Fruit fly (Drosophila melanogaster) whole organism, prepupa: ENCODE data around the gene CG10383.

Experiments
- Blimp-1 ChIP-seq: fragments of 200-800 bp; sonication (Bioruptor generic); optimal IDR thresholded peaks from 3 replicates; lab custom pipeline; 2017; ENCODE audit warnings: missing biosample characterization, missing genetic modification characterization, mild to moderate bottlenecking, moderate library complexity, missing genetic modification reagents
- CG10631 ChIP-seq: fragments of 200-800 bp; sonication (Bioruptor generic); optimal IDR thresholded peaks from 2 replicates; lab custom pipeline; 2016; ENCODE audit warnings: missing biosample characterization, missing genetic modification characterization
- CG10669 ChIP-seq: fragments of 200-800 bp; sonication (Bioruptor generic); optimal IDR thresholded peaks from 3 replicates; lab custom pipeline; 2018; ENCODE audit warnings: missing biosample characterization, mild to moderate bottlenecking, missing genetic modification characterization, moderate library complexity
- CG11294 ChIP-seq: fragments of 200-800 bp; sonication (Bioruptor generic); IDR thresholded peaks from 2 replicates; pipeline ENCODE4 v1.3.6; 2022; ENCODE audit warnings: missing biosample characterization, missing genetic modification characterization
- CG11762 ChIP-seq: fragments of 200-800 bp; sonication (Bioruptor generic); optimal IDR thresholded peaks from 3 replicates; lab custom pipeline; 2016; ENCODE audit warnings: missing biosample characterization, missing genetic modification characterization; ENCODE audit not compliant: insufficient read depth
- CG15336 ChIP-seq: fragments of 200-800 bp; sonication (Bioruptor generic); IDR thresholded peaks from 2 replicates; pipeline ENCODE4 v1.3.6; 2022; ENCODE audit warnings: missing biosample characterization, missing genetic modification characterization
- CG1621 ChIP-seq: fragments of 200-800 bp; sonication (Bioruptor generic); optimal IDR thresholded peaks from 3 replicates; lab custom pipeline; 2018; ENCODE audit warnings: missing biosample characterization, mild to moderate bottlenecking, missing genetic modification characterization
- CG16779 ChIP-seq: fragments of 200-800 bp; sonication (Bioruptor generic); optimal IDR thresholded peaks from 3 replicates; lab custom pipeline; 2017; ENCODE audit warnings: missing biosample characterization, mild to moderate bottlenecking, missing genetic modification characterization
- CG31627 ChIP-seq: fragments of 200-800 bp; sonication (Bioruptor generic); optimal IDR thresholded peaks from 3 replicates; lab custom pipeline; 2016; ENCODE audit warnings: missing biosample characterization, missing genetic modification characterization
- CG32006 ChIP-seq: fragments of 200-800 bp; sonication (Bioruptor generic); optimal IDR thresholded peaks from 3 replicates; lab custom pipeline; 2017; ENCODE audit warnings: missing biosample characterization, mild to moderate bottlenecking, missing genetic modification characterization
- CG34406 ChIP-seq: fragments of 200-800 bp; sonication (Bioruptor generic); optimal IDR thresholded peaks from 3 replicates; lab custom pipeline; 2016; ENCODE audit warnings: missing biosample characterization, missing genetic modification characterization
- CG6276 ChIP-seq: fragments of 200-800 bp; sonication (Bioruptor generic); optimal IDR thresholded peaks from 2 replicates; lab custom pipeline; 2017; ENCODE audit warnings: missing biosample characterization, mild to moderate bottlenecking, missing genetic modification characterization
- CG6792 ChIP-seq: fragments of 200-800 bp; sonication (Bioruptor generic); optimal IDR thresholded peaks from 3 replicates; lab custom pipeline; 2016; ENCODE audit warnings: missing biosample characterization, missing genetic modification characterization
- CG6808 ChIP-seq: fragments of 200-800 bp; sonication (Bioruptor generic); optimal IDR thresholded peaks from 3 replicates; lab custom pipeline; 2017; ENCODE audit warnings: missing biosample characterization, missing genetic modification characterization, mild to moderate bottlenecking, moderate library complexity, missing genetic modification reagents
- CG6854 ChIP-seq: fragments of 200-800 bp; sonication (Bioruptor generic); optimal IDR thresholded peaks from 2 replicates; lab custom pipeline; 2017; ENCODE audit warnings: missing biosample characterization, mild to moderate bottlenecking, missing genetic modification characterization
- CG7368 ChIP-seq: fragments of 200-800 bp; sonication (Bioruptor generic); optimal IDR thresholded peaks from 3 replicates; lab custom pipeline; 2016; ENCODE audit warnings: missing biosample characterization, missing genetic modification characterization
- CG8119 ChIP-seq: fragments of 200-800 bp; sonication (Bioruptor generic); IDR thresholded peaks from 3 replicates; pipeline ENCODE4 v1.3.6; 2022; ENCODE audit warnings: missing biosample characterization, missing genetic modification characterization
- CG8319 ChIP-seq: fragments of 200-800 bp; sonication (Bioruptor generic); optimal IDR thresholded peaks from 3 replicates; lab custom pipeline; 2016; ENCODE audit warnings: missing biosample characterization, missing genetic modification characterization
- CG8632 ChIP-seq: fragments of 200-800 bp; sonication (Bioruptor generic); optimal IDR thresholded peaks from 3 replicates; lab custom pipeline; 2016; ENCODE audit warnings: missing biosample characterization, missing genetic modification characterization
- Eip78C ChIP-seq: fragments of 200-800 bp; sonication (Bioruptor generic); peaks from one replicate; lab custom pipeline; 2016; ENCODE audit warnings: missing biosample characterization, missing genetic modification characterization
- Eip93F ChIP-seq: fragments of 200-800 bp; sonication (Bioruptor generic); optimal IDR thresholded peaks from 2 replicates; lab custom pipeline; 2016; ENCODE audit warnings: missing biosample characterization, mild to moderate bottlenecking, missing genetic modification characterization
- Ets21C ChIP-seq: fragments of 200-800 bp; sonication (Bioruptor generic); optimal IDR thresholded peaks from 3 replicates; lab custom pipeline; 2016; ENCODE audit warnings: missing biosample characterization, missing genetic modification characterization
- Ets96B ChIP-seq: fragments of 200-800 bp; optimal IDR thresholded peaks from 2 replicates; lab custom pipeline; 2019; ENCODE audit warnings: missing biosample characterization, mild to moderate bottlenecking, missing genetic modification characterization, moderate library complexity
- Hr38 ChIP-seq: sonication (Bioruptor generic); optimal IDR thresholded peaks from 2 replicates; lab custom pipeline; 2016; ENCODE audit warnings: missing biosample characterization, missing genetic modification characterization
- Hr39 ChIP-seq: fragments of 200-800 bp; sonication (Bioruptor generic); optimal IDR thresholded peaks from 2 replicates; lab custom pipeline; 2016; ENCODE audit warnings: missing biosample characterization, missing genetic modification characterization
- Hr4 ChIP-seq: fragments of 200-800 bp; sonication (Bioruptor generic); optimal IDR thresholded peaks from 3 replicates; lab custom pipeline; 2016; ENCODE audit warnings: missing biosample characterization, missing genetic modification characterization
- Lpt ChIP-seq: fragments of 200-800 bp; sonication (Bioruptor generic); optimal IDR thresholded peaks from 3 replicates; lab custom pipeline; 2016; ENCODE audit warnings: missing biosample characterization, missing genetic modification characterization
- Met ChIP-seq: fragments of 200-800 bp; sonication (Bioruptor generic); optimal IDR thresholded peaks from 3 replicates; lab custom pipeline; 2016; ENCODE audit warnings: missing biosample characterization, missing genetic modification characterization
- OdsH ChIP-seq: fragments of 200-800 bp; sonication (Bioruptor generic); optimal IDR thresholded peaks from 3 replicates; lab custom pipeline; 2016; ENCODE audit warnings: missing biosample characterization, missing genetic modification characterization
- Smox ChIP-seq: fragments of 200-800 bp; sonication (Bioruptor generic); optimal IDR thresholded peaks from 3 replicates; lab custom pipeline; 2016; ENCODE audit warnings: missing biosample characterization, missing genetic modification characterization
- Sox102F ChIP-seq: fragments of 200-800 bp; sonication (Bioruptor generic); optimal IDR thresholded peaks from 2 replicates; lab custom pipeline; 2016; ENCODE audit warnings: missing biosample characterization, mild to moderate bottlenecking, missing genetic modification characterization
- Sox15 ChIP-seq: fragments of 200-800 bp; sonication (Bioruptor generic); optimal IDR thresholded peaks from 3 replicates; lab custom pipeline; 2016; ENCODE audit warnings: missing biosample characterization, missing genetic modification characterization
- achi ChIP-seq: fragments of 200-800 bp; sonication (Bioruptor generic); optimal IDR thresholded peaks from 3 replicates; lab custom pipeline; 2016; ENCODE audit warnings: missing biosample characterization, missing genetic modification characterization
- acj6 ChIP-seq: fragments of 200-800 bp; sonication (Bioruptor generic); optimal IDR thresholded peaks from 3 replicates; lab custom pipeline; 2016; ENCODE audit warnings: missing biosample characterization, missing genetic modification characterization
- dac ChIP-seq: fragments of 200-800 bp; sonication (Bioruptor generic); optimal IDR thresholded peaks from 2 replicates; lab custom pipeline; 2017; ENCODE audit warnings: missing biosample characterization, mild to moderate bottlenecking, missing genetic modification characterization
- dsx ChIP-seq: fragments of 200-800 bp; optimal IDR thresholded peaks from 3 replicates; lab custom pipeline; 2019; ENCODE audit warnings: missing biosample characterization, mild to moderate bottlenecking, missing genetic modification characterization, moderate library complexity; ENCODE audit not compliant: poor library complexity, severe bottlenecking
- eg ChIP-seq: fragments of 200-800 bp; sonication (Bioruptor generic); IDR thresholded peaks from 3 replicates; pipeline ENCODE4 v1.3.6; 2022; ENCODE audit warnings: missing biosample characterization, missing genetic modification characterization
- esn ChIP-seq: fragments of 200-800 bp; sonication (Bioruptor generic); optimal IDR thresholded peaks from 2 replicates; lab custom pipeline; 2016; ENCODE audit warnings: missing biosample characterization, mild to moderate bottlenecking, missing genetic modification characterization, moderate library complexity
- fd59A ChIP-seq: fragments of 200-800 bp; sonication (Bioruptor generic); optimal IDR thresholded peaks from 2 replicates; lab custom pipeline; 2017; ENCODE audit warnings: missing biosample characterization, mild to moderate bottlenecking, missing genetic modification characterization, missing genetic modification reagents
- fd85E ChIP-seq: fragments of 200-800 bp; sonication (Bioruptor generic); optimal IDR thresholded peaks from 3 replicates; lab custom pipeline; 2016; ENCODE audit warnings: missing biosample characterization, missing genetic modification characterization
- fkh ChIP-seq: fragments of 200-800 bp; sonication (Bioruptor generic); optimal IDR thresholded peaks from 3 replicates; lab custom pipeline; 2017; ENCODE audit warnings: missing biosample characterization, mild to moderate bottlenecking, missing genetic modification characterization, moderate library complexity
- lz ChIP-seq: fragments of 200-800 bp; sonication (Bioruptor generic); optimal IDR thresholded peaks from 3 replicates; lab custom pipeline; 2016; ENCODE audit warnings: missing biosample characterization, missing genetic modification characterization
- pdm3 ChIP-seq: fragments of 200-800 bp; sonication (Bioruptor generic); optimal IDR thresholded peaks from 3 replicates; lab custom pipeline; 2016; ENCODE audit warnings: missing biosample characterization, missing genetic modification characterization
- salr ChIP-seq, 2 experiments: fragments of 200-800 bp; sonication (Bioruptor generic); optimal IDR thresholded peaks; 3 replicates each; lab custom pipeline; 2016 to 2018; ENCODE audit warnings: missing biosample characterization in 2 of 2, missing genetic modification characterization in 2 of 2, mild to moderate bottlenecking in 1 of 2
- svp ChIP-seq: fragments of 200-800 bp; sonication (Bioruptor generic); peaks from one replicate; lab custom pipeline; 2016; ENCODE audit warnings: missing biosample characterization, missing genetic modification characterization
- topi ChIP-seq: fragments of 200-800 bp; sonication (Bioruptor generic); optimal IDR thresholded peaks from 3 replicates; lab custom pipeline; 2016; ENCODE audit warnings: missing biosample characterization, missing genetic modification characterization
- vri ChIP-seq: fragments of 200-800 bp; sonication (Bioruptor generic); optimal IDR thresholded peaks from 3 replicates; lab custom pipeline; 2016; ENCODE audit warnings: missing biosample characterization, mild to moderate bottlenecking, missing genetic modification characterization

Gene CG10383

dm6 chr2L:18713686-18714085 lies 18.3 kb upstream of the CG10383 start, which contains the start of gene Irk3:
Gene Irk3 (minus strand): TSS chr2L:18713748.
- TF ChIP-seq CG31627 (GFP tag; lab: Kevin White, UChicago) (no peak), fd85E (GFP tag; lab: Kevin White, UChicago) (no peak), Eip93F (GFP tag; lab: Kevin White, UChicago) (no peak), salr (GFP tag; optimal IDR thresholded peaks at IDR 0.05; lab: Kevin White, UChicago) (no peak), CG11294 (GFP tag; lab: Robert Waterston, UW) (no peak), esn (GFP tag; lab: Kevin White, UChicago) (no peak), dsx (GFP tag; lab: Kevin White, UChicago) (no peak)
- TF ChIP-seq, all 60 proteins: peak for 0

- TF ChIP-seq CG1621 (peak; percentile 68), dac (GFP tag; lab: Kevin White, UChicago) (peak; percentile 85), CG8319 (peak; percentile 68), Eip93F (GFP tag; lab: Kevin White, UChicago) (peak; percentile 82), CG10631 (peak; percentile 89), pdm3 (GFP tag; lab: Kevin White, UChicago) (peak; percentile 89), OdsH (GFP tag; lab: Kevin White, UChicago) (peak; percentile 90), Ets96B (peak; percentile 77), svp (peak; percentile 96), CG34406 (GFP tag; lab: Kevin White, UChicago) (peak; percentile 70), CG31627 (GFP tag; lab: Kevin White, UChicago) (peak; percentile 90), CG8119 (GFP tag; lab: Robert Waterston, UW) (peak; percentile 78), topi (GFP tag; lab: Kevin White, UChicago) (peak; percentile 79), Sox102F (GFP tag; lab: Kevin White, UChicago) (peak; percentile 63), achi (GFP tag; lab: Kevin White, UChicago) (peak; percentile 80), CG15336 (GFP tag; lab: Robert Waterston, UW) (peak; percentile 61; the same call in 1 of the 2 replicates), Lpt (GFP tag; lab: Kevin White, UChicago) (peak; percentile 83), CG32006 (peak; percentile 90), fd85E (GFP tag; lab: Kevin White, UChicago) (no peak), Hr4 (GFP tag; lab: Kevin White, UChicago) (peak; percentile 91), CG6276 (GFP tag; lab: Kevin White, UChicago) (no peak), CG6808 (peak; percentile 46), CG6792 (GFP tag; lab: Kevin White, UChicago) (peak; percentile 62), CG8632 (GFP tag; lab: Kevin White, UChicago) (peak; percentile 69), CG7368 (GFP tag; lab: Kevin White, UChicago) (peak; percentile 28), CG11294 (GFP tag; lab: Robert Waterston, UW) (peak; percentile 90), CG10669 (GFP tag; lab: Kevin White, UChicago) (peak; percentile 77), CG11762 (GFP tag; lab: Kevin White, UChicago) (peak; percentile 61), Smox (GFP tag; lab: Kevin White, UChicago) (peak; percentile 81), Hr38 (GFP tag; lab: Kevin White, UChicago) (peak; percentile 37), dsx (GFP tag; lab: Kevin White, UChicago) (peak; percentile 71), Met (GFP tag; lab: Kevin White, UChicago) (peak; percentile 83), Sox15 (GFP tag; lab: Kevin White, UChicago) (peak; percentile 88), Hr39 (peak; percentile 91), CG16779 (tag; lab: Kevin White, UChicago) (peak; percentile 14), fd59A (peak; percentile 53), vri (GFP tag; lab: Kevin White, UChicago) (no peak), CG6854 (GFP tag; lab: Kevin White, UChicago) (peak; percentile 24), lz (GFP tag; lab: Kevin White, UChicago) (peak; percentile 85), acj6 (GFP tag; lab: Kevin White, UChicago) (peak; percentile 88), Ets21C (GFP tag; lab: Kevin White, UChicago) (peak; percentile 88), eg (GFP tag; lab: Robert Waterston, UW) (peak; percentile 95), Blimp-1 (GFP tag; lab: Kevin White, UChicago) (peak; percentile 21), fkh (peak; percentile 54), esn (GFP tag; lab: Kevin White, UChicago) (peak; percentile 79), Eip78C (GFP tag; lab: Kevin White, UChicago) (peak; percentile 93), salr (GFP tag; optimal IDR thresholded peaks at IDR 0.05; lab: Kevin White, UChicago) (peak; percentile 61 to 70)
Measured at dm6 chr2L:18708239-18708891, 13.0 kb upstream of the CG10383 start, which contains the start of the genes Faf2 and Grip71. Gene Faf2 (minus strand): TSS chr2L:18708688. Gene Grip71 (plus strand): TSS chr2L:18708846.
